Worm (Caenorhabditis elegans) whole organism, L4 larva: Measurements from ENCODE around the gene K05F1.9.

Source experiments
- Y105C5A.15 ChIP-seq: fragments of 200-800 bp; sonication (Bioruptor generic); IDR thresholded peaks from 2 replicates; pipeline ENCODE4 v1.3.6; 2022; ENCODE audit warnings: missing genetic modification characterization, missing compliant biosample characterization
- ama-1 ChIP-seq: fragments of 150-350 bp; optimal IDR thresholded peaks from 2 replicates; lab custom pipeline; 2014; ENCODE audit warnings: inconsistent platforms, mixed read lengths
- hlh-30 ChIP-seq: sonication (generic microtip); optimal IDR thresholded peaks from 2 replicates; lab custom pipeline; 2017; ENCODE audit warnings: antibody characterized with exemption, mild to moderate bottlenecking, missing genetic modification characterization, missing compliant biosample characterization; ENCODE audit not compliant: insufficient read depth
- lin-13 ChIP-seq: fragments of 150-350 bp; optimal IDR thresholded peaks from 2 replicates; lab custom pipeline; 2014; ENCODE audit warnings: missing biosample characterization, missing genetic modification reagents, missing genetic modification characterization
- lin-15B ChIP-seq: fragments of 150-350 bp; sonication (generic microtip); optimal IDR thresholded peaks from 3 replicates; lab custom pipeline; 2014; ENCODE audit warnings: missing biosample characterization, missing genetic modification characterization
- lin-38 ChIP-seq: fragments of 200-800 bp; sonication (Bioruptor generic); IDR thresholded peaks from 2 replicates; pipeline ENCODE4 v1.3.6; 2022; ENCODE audit warnings: missing genetic modification reagents, missing genetic modification characterization, missing compliant biosample characterization
- madf-5 ChIP-seq, 2 experiments: fragments of 200-800 bp; sonication (Bioruptor generic); IDR thresholded peaks; 2 replicates each; pipeline ENCODE4 v1.3.6; 2022; ENCODE audit warnings: missing compliant biosample characterization in 2 of 2, missing genetic modification characterization in 2 of 2
- nhr-76 ChIP-seq: fragments of 150-350 bp; optimal IDR thresholded peaks from 2 replicates; lab custom pipeline; 2014; ENCODE audit warnings: missing biosample characterization, missing genetic modification characterization
- pha-4 ChIP-seq, 2 experiments: fragments of 150-350 bp in 1 of 2; fragments of 200-800 bp in 1 of 2; sonication (Bioruptor generic) in 1 of 2; IDR thresholded peaks in 1 of 2; optimal IDR thresholded peaks in 1 of 2; 2 replicates each; pipeline versions ENCODE4 v1.3.6 to Lab custom; 2014 to 2022; ENCODE audit warnings: missing genetic modification characterization in 2 of 2, missing genetic modification reagents in 2 of 2, missing biosample characterization in 1 of 2, missing compliant biosample characterization in 1 of 2
- unc-62 ChIP-seq, 3 experiments: fragments of 150-350 bp in 1 of 3; sonication (generic microtip); optimal IDR thresholded peaks in 2 of 3; peaks in 1 of 3; 1 replicate in 1 of 3; 2 replicates in 2 of 3; lab custom pipeline; 2014 to 2017; ENCODE audit warnings: missing biosample characterization in 3 of 3, missing genetic modification characterization in 3 of 3, missing genetic modification reagents in 3 of 3, missing genotype in 1 of 3
- vab-7 ChIP-seq: fragments of 200-800 bp; sonication (Bioruptor generic); IDR thresholded peaks from 2 replicates; pipeline ENCODE4 v1.3.6; 2022; ENCODE audit warnings: missing genetic modification reagents, missing genetic modification characterization, missing compliant biosample characterization
- ztf-11 ChIP-seq: fragments of 150-350 bp; optimal IDR thresholded peaks from 2 replicates; lab custom pipeline; 2014; ENCODE audit warnings: missing biosample characterization, missing genetic modification characterization

DNA sequence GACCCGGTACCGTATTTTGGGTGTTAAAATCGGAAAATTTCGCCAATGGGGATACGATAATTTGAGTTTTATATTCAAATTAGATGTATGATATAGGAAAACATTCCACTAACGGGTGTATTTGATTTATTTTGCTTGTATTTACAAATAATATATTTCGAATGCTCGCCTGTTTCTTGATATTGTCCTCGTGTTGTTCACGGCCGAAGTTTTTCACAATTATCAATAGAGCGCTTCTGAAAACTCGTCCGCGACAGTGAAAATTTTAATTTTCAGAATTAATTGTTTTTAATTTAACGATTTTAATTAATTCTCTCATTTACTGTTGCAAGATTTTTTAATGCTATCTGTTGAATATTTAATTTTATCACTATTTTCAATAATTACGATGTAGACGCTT is 18.7 kb upstream of the K05F1.9 start:
- TF ChIP-seq Y105C5A.15 (no peak), ama-1 (lab: Kevin White, UChicago) (no peak), ztf-11 (no peak), lin-13 (no peak), vab-7 (GFP tag; lab: Robert Waterston, UW) (0 out of 2 replicates have a peak, but pooled peaks have one; percentile 23), lin-15B (tag; lab: Kevin White, UChicago) (no peak), unc-62 (GFP tag; optimal IDR thresholded peaks at IDR 0.05 in 1 of 2; lab: Kevin White, UChicago) (no peak), unc-62 (tag; optimal IDR thresholded peaks at IDR 0.05; lab: Kevin White, UChicago) (no peak), hlh-30 (tag; lab: Kevin White, UChicago) (no peak), pha-4 (GFP tag; IDR thresholded peaks at IDR 0.05; lab: Robert Waterston, UW) (no peak), pha-4 (tag; optimal IDR thresholded peaks at IDR 0.05; lab: Kevin White, UChicago) (no peak), nhr-76 (no peak), lin-38 (GFP tag; lab: Robert Waterston, UW) (peak; percentile 90), madf-5 (GFP tag; IDR thresholded peaks at IDR 0.05; lab: Robert Waterston, UW) (no peak)
